Worm (Caenorhabditis elegans) whole organism, early embryonic: ENCODE data around the gene clc-19.

ENCODE experiments used
- B0310.2 ChIP-seq: sonication (generic microtip); optimal IDR thresholded peaks from 2 replicates; lab custom pipeline; 2016; ENCODE audit warnings: mild to moderate bottlenecking, missing genetic modification characterization, missing compliant biosample characterization
- F13C5.2 ChIP-seq: sonication (generic microtip); optimal IDR thresholded peaks from 2 replicates; lab custom pipeline; 2017; ENCODE audit warnings: mild to moderate bottlenecking, missing genetic modification characterization, inconsistent platforms, missing compliant biosample characterization
- aly-1 ChIP-seq: sonication (generic microtip); optimal IDR thresholded peaks from 2 replicates; lab custom pipeline; 2016; ENCODE audit warnings: missing genetic modification characterization, missing compliant biosample characterization
- ama-1 ChIP-seq: fragments of 150-350 bp; optimal IDR thresholded peaks from 2 replicates; lab custom pipeline; 2014
- ceh-13 ChIP-seq: fragments of 200-800 bp; sonication (Bioruptor generic); optimal IDR thresholded peaks from 2 replicates; lab custom pipeline; 2018; ENCODE audit warnings: mild to moderate bottlenecking, missing genetic modification characterization, missing compliant biosample characterization
- ceh-36 ChIP-seq: sonication (generic microtip); optimal IDR thresholded peaks from 2 replicates; lab custom pipeline; 2016; ENCODE audit warnings: missing genetic modification characterization, inconsistent platforms, missing compliant biosample characterization
- hmbx-1 ChIP-seq: sonication (generic microtip); optimal IDR thresholded peaks from 2 replicates; lab custom pipeline; 2016; ENCODE audit warnings: mild to moderate bottlenecking, missing genetic modification characterization, missing compliant biosample characterization
- hmg-4 ChIP-seq: fragments of 200-800 bp; sonication (Bioruptor generic); optimal IDR thresholded peaks from 2 replicates; lab custom pipeline; 2018; ENCODE audit warnings: mild to moderate bottlenecking, missing genetic modification characterization, missing compliant biosample characterization
- hnd-1 ChIP-seq: sonication (generic microtip); optimal IDR thresholded peaks from 2 replicates; lab custom pipeline; 2016; ENCODE audit warnings: missing genetic modification characterization, missing compliant biosample characterization
- pes-1 ChIP-seq: fragments of 200-800 bp; sonication (Bioruptor generic); IDR thresholded peaks from 2 replicates; pipeline ENCODE4 v1.3.6; 2022; ENCODE audit warnings: missing genetic modification reagents, missing genetic modification characterization, missing compliant biosample characterization
- tbx-11 ChIP-seq: fragments of 200-800 bp; sonication (Bioruptor generic); IDR thresholded peaks from 2 replicates; pipeline ENCODE4 v1.3.6; 2022; ENCODE audit warnings: missing genetic modification characterization, missing compliant biosample characterization
- tbx-37 ChIP-seq: fragments of 200-800 bp; sonication (Bioruptor generic); conservative IDR thresholded peaks from 2 replicates; pipeline ENCODE4 v1.3.6; 2022; ENCODE audit warnings: missing genetic modification reagents, missing genetic modification characterization, missing compliant biosample characterization

The clc-19 gene

DNA sequence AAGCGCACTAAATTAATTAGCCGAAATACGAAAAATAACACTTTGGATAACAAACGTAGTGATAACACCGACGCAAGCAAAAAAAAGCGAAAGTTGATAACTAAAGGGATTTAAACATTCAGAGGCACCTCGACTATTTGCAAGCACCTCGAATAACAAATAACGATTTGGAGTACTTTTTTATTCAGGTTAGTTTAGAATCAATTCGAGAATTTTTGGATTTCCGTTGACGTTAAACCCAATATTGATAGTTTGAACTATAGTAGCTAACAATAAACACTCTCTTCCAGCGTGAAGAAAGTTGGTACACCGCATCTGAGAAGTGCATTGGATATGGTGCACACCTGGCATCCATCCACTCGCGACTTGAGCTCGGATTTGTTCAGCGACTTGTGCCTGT lies 48.1 kb downstream of the clc-19 start:
- no peak for TF ChIP-seq hmg-4 (GFP tag; lab: Kevin White, UChicago)
- TF ChIP-seq pes-1: no peak
- no peak for TF ChIP-seq B0310.2 (tag; lab: Kevin White, UChicago)
- no peak for TF ChIP-seq tbx-37 (GFP tag; lab: Robert Waterston, UW)
- TF ChIP-seq F13C5.2 (tag; lab: Kevin White, UChicago): no peak
- TF ChIP-seq hnd-1 (tag; lab: Kevin White, UChicago): no peak
- TF ChIP-seq ama-1 (lab: Kevin White, UChicago): no peak
- no peak for TF ChIP-seq tbx-11 (GFP tag; lab: Robert Waterston, UW)
- no peak for TF ChIP-seq aly-1
- TF ChIP-seq hmbx-1: no peak
- TF ChIP-seq ceh-36: no peak
- TF ChIP-seq ceh-13: no peak
